Fruit fly (Drosophila melanogaster) whole organism, embryonic: ENCODE results near the gene CG34450.

Source experiments
- Aef1 ChIP-seq: fragments of 200-800 bp; sonication (Bioruptor generic); IDR thresholded peaks from 3 replicates; pipeline ENCODE4 v1.3.6; 2022; ENCODE audit warnings: missing biosample characterization, missing genetic modification characterization
- CG10209 ChIP-seq: fragments of 200-800 bp; sonication (Bioruptor generic); optimal IDR thresholded peaks from 3 replicates; lab custom pipeline; 2017; ENCODE audit warnings: missing biosample characterization, mild to moderate bottlenecking, missing genetic modification characterization, missing genetic modification reagents
- CG10543 ChIP-seq: fragments of 200-800 bp; sonication (Bioruptor generic); optimal IDR thresholded peaks from 3 replicates; lab custom pipeline; 2017; ENCODE audit warnings: missing biosample characterization, mild to moderate bottlenecking, missing genetic modification characterization, moderate library complexity
- CG11696 ChIP-seq: fragments of 200-800 bp; sonication (Bioruptor generic); IDR thresholded peaks from 2 replicates; pipeline ENCODE4 v1.3.6; 2022; ENCODE audit warnings: missing biosample characterization, missing genetic modification characterization
- CG14441 ChIP-seq: fragments of 200-800 bp; sonication (Bioruptor generic); IDR thresholded peaks from 2 replicates; pipeline ENCODE4 v1.3.6; 2022; ENCODE audit warnings: missing biosample characterization, missing genetic modification characterization
- CG14860 ChIP-seq: fragments of 200-800 bp; sonication (Bioruptor generic); IDR thresholded peaks from 3 replicates; pipeline ENCODE4 v1.3.6; 2022; ENCODE audit warnings: missing biosample characterization, missing genetic modification characterization; ENCODE audit not compliant: partially characterized antibody
- CG15601 ChIP-seq: fragments of 200-800 bp; sonication (Bioruptor generic); optimal IDR thresholded peaks from 3 replicates; lab custom pipeline; 2019; ENCODE audit warnings: missing biosample characterization, mild to moderate bottlenecking, missing genetic modification characterization, moderate library complexity
- CG16863 ChIP-seq: fragments of 200-800 bp; sonication (Bioruptor generic); optimal IDR thresholded peaks from 3 replicates; lab custom pipeline; 2016; ENCODE audit warnings: missing biosample characterization, missing genetic modification characterization
- CG17328 ChIP-seq: fragments of 200-800 bp; sonication (Bioruptor generic); IDR thresholded peaks from 2 replicates; pipeline ENCODE4 v1.3.6; 2022; ENCODE audit warnings: missing biosample characterization, missing genetic modification characterization
- CG17829 ChIP-seq: fragments of 200-800 bp; optimal IDR thresholded peaks from 2 replicates; lab custom pipeline; 2019; ENCODE audit warnings: missing biosample characterization, mild to moderate bottlenecking, missing genetic modification characterization, moderate library complexity
- CG2202 ChIP-seq: fragments of 200-800 bp; sonication (Bioruptor generic); optimal IDR thresholded peaks from 2 replicates; lab custom pipeline; 2018; ENCODE audit warnings: missing biosample characterization, mild to moderate bottlenecking, missing genetic modification characterization
- CG3407 ChIP-seq: fragments of 200-800 bp; sonication (Bioruptor generic); optimal IDR thresholded peaks from 2 replicates; lab custom pipeline; 2018; ENCODE audit warnings: missing biosample characterization, mild to moderate bottlenecking, missing genetic modification characterization
- CG4328 ChIP-seq: fragments of 200-800 bp; sonication (Bioruptor generic); optimal IDR thresholded peaks from 3 replicates; lab custom pipeline; 2017; ENCODE audit warnings: missing biosample characterization, missing genetic modification reagents, missing genetic modification characterization
- CG4360 ChIP-seq: fragments of 200-800 bp; sonication (Bioruptor generic); IDR thresholded peaks from 2 replicates; pipeline ENCODE4 v1.3.6; 2022; ENCODE audit warnings: missing biosample characterization, missing genetic modification characterization
- CG4424 ChIP-seq: fragments of 200-800 bp; sonication (Bioruptor generic); optimal IDR thresholded peaks from 3 replicates; lab custom pipeline; 2016; ENCODE audit warnings: missing biosample characterization, missing genetic modification characterization
- CG4820 ChIP-seq: fragments of 200-800 bp; sonication (Bioruptor generic); optimal IDR thresholded peaks from 3 replicates; lab custom pipeline; 2016; ENCODE audit warnings: missing biosample characterization, missing genetic modification characterization
- CG6272 ChIP-seq: fragments of 200-800 bp; sonication (Bioruptor generic); IDR thresholded peaks from 2 replicates; pipeline ENCODE4 v1.3.6; 2022; ENCODE audit warnings: missing biosample characterization, missing genetic modification characterization
- CG8478 ChIP-seq: fragments of >200 bp; optimal IDR thresholded peaks from 2 replicates; lab custom pipeline; 2018
- CG8944 ChIP-seq: fragments of 200-800 bp; sonication (Bioruptor generic); optimal IDR thresholded peaks from 3 replicates; lab custom pipeline; 2016; ENCODE audit warnings: missing biosample characterization, missing genetic modification characterization
- CG9797 ChIP-seq: fragments of 200-800 bp; sonication (Bioruptor generic); optimal IDR thresholded peaks from 3 replicates; lab custom pipeline; 2018; ENCODE audit warnings: missing biosample characterization, mild to moderate bottlenecking, missing genetic modification characterization
- Camta ChIP-seq: fragments of 200-800 bp; sonication (Bioruptor generic); optimal IDR thresholded peaks from 2 replicates; lab custom pipeline; 2016; ENCODE audit warnings: missing biosample characterization, missing genetic modification characterization
- Chrac-16 ChIP-seq: fragments of 200-800 bp; sonication (Bioruptor generic); optimal IDR thresholded peaks from 3 replicates; lab custom pipeline; 2016; ENCODE audit warnings: missing biosample characterization, missing genetic modification characterization
- CkIIα-i1 ChIP-seq: fragments of 200-800 bp; sonication (Bioruptor generic); IDR thresholded peaks from 2 replicates; pipeline ENCODE4 v1.3.6; 2022; ENCODE audit warnings: missing biosample characterization, missing genetic modification characterization
- CoRest ChIP-seq: fragments of 200-800 bp; sonication (Bioruptor generic); optimal IDR thresholded peaks from 3 replicates; lab custom pipeline; 2018; ENCODE audit warnings: missing biosample characterization, mild to moderate bottlenecking, missing genetic modification characterization, moderate library complexity
- Fer3 ChIP-seq: fragments of 200-800 bp; sonication (Bioruptor generic); optimal IDR thresholded peaks from 2 replicates; lab custom pipeline; 2018; ENCODE audit warnings: missing biosample characterization, mild to moderate bottlenecking, missing genetic modification characterization, moderate library complexity
- Gug ChIP-seq: fragments of 200-800 bp; sonication (Bioruptor generic); IDR thresholded peaks from 4 replicates; pipeline ENCODE4 v1.3.6; 2022; ENCODE audit warnings: missing biosample characterization, missing genetic modification characterization
- H15 ChIP-seq: fragments of 200-800 bp; sonication (Bioruptor generic); IDR thresholded peaks from 3 replicates; pipeline ENCODE4 v1.3.6; 2022; ENCODE audit warnings: missing biosample characterization, missing genetic modification characterization
- Lpt ChIP-seq: fragments of >200 bp; optimal IDR thresholded peaks from 2 replicates; lab custom pipeline; 2018; ENCODE audit warnings: missing biosample characterization, missing genetic modification characterization
- Med ChIP-seq: fragments of 200-800 bp; sonication (Bioruptor generic); peaks from one replicate; lab custom pipeline; 2016; ENCODE audit warnings: missing biosample characterization, missing genetic modification characterization, mild to moderate bottlenecking, inconsistent platforms, moderate library complexity
- Meics ChIP-seq: fragments of 200-800 bp; sonication (Bioruptor generic); optimal IDR thresholded peaks from 2 replicates; lab custom pipeline; 2017; ENCODE audit warnings: missing biosample characterization, mild to moderate bottlenecking, missing genetic modification characterization
- Mrtf ChIP-seq: fragments of 200-800 bp; sonication (Bioruptor generic); IDR thresholded peaks from 3 replicates; pipeline ENCODE4 v1.3.6; 2022; ENCODE audit warnings: missing biosample characterization, missing genetic modification characterization
- PHDP ChIP-seq: fragments of 200-800 bp; sonication (Bioruptor generic); optimal IDR thresholded peaks from 3 replicates; lab custom pipeline; 2018; ENCODE audit warnings: missing biosample characterization, mild to moderate bottlenecking, missing genetic modification characterization, moderate library complexity
- Side ChIP-seq: fragments of 200-800 bp; sonication (Bioruptor generic); optimal IDR thresholded peaks from 2 replicates; lab custom pipeline; 2016; ENCODE audit warnings: missing biosample characterization, missing genetic modification characterization
- Sox100B ChIP-seq: fragments of 200-800 bp; sonication (Bioruptor generic); optimal IDR thresholded peaks from 3 replicates; lab custom pipeline; 2018; ENCODE audit warnings: missing biosample characterization, mild to moderate bottlenecking, missing genetic modification characterization
- Sry-δ ChIP-seq: fragments of 200-800 bp; sonication (Bioruptor generic); optimal IDR thresholded peaks from 2 replicates; lab custom pipeline; 2016; ENCODE audit warnings: missing biosample characterization, missing genetic modification characterization
- amos ChIP-seq: fragments of 200-800 bp; sonication (Bioruptor generic); IDR thresholded peaks from 2 replicates; pipeline ENCODE4 v1.3.6; 2022; ENCODE audit warnings: missing biosample characterization, missing genetic modification characterization; ENCODE audit not compliant: partially characterized antibody
- chif ChIP-seq, 2 experiments: fragments of 200-800 bp; sonication (Bioruptor generic); optimal IDR thresholded peaks; 3 replicates each; lab custom pipeline; 2016; ENCODE audit warnings: missing biosample characterization in 2 of 2, missing genetic modification characterization in 2 of 2
- ci ChIP-seq: fragments of 200-800 bp; sonication (Bioruptor generic); IDR thresholded peaks from 3 replicates; pipeline ENCODE4 v1.3.6; 2022; ENCODE audit warnings: missing biosample characterization, missing genetic modification characterization
- dan ChIP-seq: fragments of 200-800 bp; sonication (Bioruptor generic); IDR thresholded peaks from 2 replicates; pipeline ENCODE4 v1.3.6; 2022; ENCODE audit warnings: missing biosample characterization, missing genetic modification characterization
- disco-r ChIP-seq: fragments of 200-800 bp; sonication (Bioruptor generic); optimal IDR thresholded peaks from 2 replicates; lab custom pipeline; 2016; ENCODE audit warnings: missing biosample characterization, missing genetic modification characterization
- dysf ChIP-seq: fragments of 200-800 bp; sonication (Bioruptor generic); IDR thresholded peaks from 3 replicates; pipeline ENCODE4 v1.3.6; 2022; ENCODE audit warnings: missing biosample characterization, missing genetic modification characterization
- gt ChIP-seq: fragments of 200-800 bp; sonication (Bioruptor generic); IDR thresholded peaks from 2 replicates; pipeline ENCODE4 v1.3.6; 2022; ENCODE audit warnings: missing biosample characterization, missing genetic modification characterization
- peb ChIP-seq: fragments of 200-800 bp; sonication (Bioruptor generic); IDR thresholded peaks from 2 replicates; pipeline ENCODE4 v1.3.6; 2022; ENCODE audit warnings: missing biosample characterization, missing genetic modification characterization
- stc ChIP-seq: fragments of 200-800 bp; sonication (Bioruptor generic); IDR thresholded peaks from 2 replicates; pipeline ENCODE4 v1.3.6; 2022; ENCODE audit warnings: missing biosample characterization, missing genetic modification characterization
- ttk ChIP-seq: fragments of 200-800 bp; sonication (Bioruptor generic); IDR thresholded peaks from 2 replicates; pipeline ENCODE4 v2.1.2; 2022; ENCODE audit warnings: missing biosample characterization, missing genetic modification characterization
- wdn ChIP-seq: fragments of 200-800 bp; sonication (Bioruptor generic); IDR thresholded peaks from 2 replicates; pipeline ENCODE4 v1.3.6; 2022; ENCODE audit warnings: missing biosample characterization, missing genetic modification characterization
- zen ChIP-seq: fragments of 200-800 bp; sonication (Bioruptor generic); optimal IDR thresholded peaks from 3 replicates; lab custom pipeline; 2018; ENCODE audit warnings: missing biosample characterization, mild to moderate bottlenecking, missing genetic modification characterization, moderate library complexity
- zfh1 ChIP-seq: fragments of 200-800 bp; sonication (Bioruptor generic); IDR thresholded peaks from 3 replicates; pipeline ENCODE4 v1.3.6; 2022; ENCODE audit warnings: missing biosample characterization, missing genetic modification characterization
- zfh2 ChIP-seq: fragments of 200-800 bp; sonication (Bioruptor generic); optimal IDR thresholded peaks from 2 replicates; lab custom pipeline; 2016; ENCODE audit warnings: missing biosample characterization, missing genetic modification characterization

The CG34450 gene

DNA sequence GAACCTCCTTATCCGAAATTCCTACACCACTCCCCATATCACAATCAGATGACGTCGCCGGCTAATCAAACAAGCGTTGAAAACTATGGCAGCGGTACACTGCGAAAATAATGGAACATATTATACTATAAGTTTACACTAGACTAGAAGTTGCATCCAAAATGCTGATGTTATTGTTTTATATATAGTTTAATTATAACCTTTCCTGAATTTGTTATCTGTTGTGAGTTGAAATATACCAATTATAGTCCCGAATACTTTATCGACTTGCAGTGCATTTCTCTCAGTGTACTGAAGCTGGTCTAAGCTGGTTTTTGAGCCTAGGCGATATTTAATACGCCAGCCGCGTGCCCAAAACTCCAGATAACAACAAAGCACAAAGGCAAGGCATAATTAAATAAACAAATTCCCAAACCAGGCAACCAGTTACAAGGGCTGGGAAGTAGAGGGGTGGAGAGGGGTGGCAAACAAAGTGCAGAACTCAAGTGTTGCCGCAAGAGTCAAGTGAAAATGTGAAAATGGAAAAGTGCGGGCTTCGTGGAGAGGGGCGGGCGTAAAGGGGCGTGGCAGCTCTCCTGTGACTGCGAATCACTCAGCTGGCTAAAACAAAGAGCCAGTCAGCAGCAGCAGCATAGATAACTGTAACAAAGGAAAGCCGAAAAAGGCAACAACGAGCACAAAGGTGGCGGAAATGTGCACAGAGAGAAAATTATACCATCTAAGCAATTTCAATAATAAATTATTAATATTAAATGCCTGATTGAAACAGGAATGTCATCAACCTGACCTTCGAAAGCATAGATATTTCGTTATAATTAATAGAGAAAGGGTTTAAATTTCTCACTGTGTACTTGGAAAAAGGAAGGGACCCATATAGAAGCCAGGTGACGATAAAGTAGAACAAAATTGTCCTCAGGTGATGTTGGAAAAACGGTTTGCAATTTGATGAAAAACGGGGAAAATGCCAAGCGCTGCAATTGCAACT is 22.1 kb upstream of the CG34450 start (continued):
- TF ChIP-seq H15 (peak; percentile 66), dan (no peak), Chrac-16 (GFP tag; lab: Kevin White, UChicago) (peak; percentile 66), Mrtf (GFP tag; lab: Robert Waterston, UW) (peak; percentile 64; the same call in 2 of the 3 replicates), CG15601 (tag; lab: Kevin White, UChicago) (peak; percentile 52), CG9797 (no peak), peb (GFP tag; lab: Robert Waterston, UW) (peak; percentile 35; the same call in 1 of the 2 replicates), amos (GFP tag; lab: Robert Waterston, UW) (no peak), Gug (GFP tag; lab: Robert Waterston, UW) (peak; percentile 55; the same call in 3 of the 4 replicates), CG8478 (lab: Kevin White, UChicago) (no peak), CG4360 (GFP tag; lab: Robert Waterston, UW) (peak; percentile 46), ci (GFP tag; lab: Robert Waterston, UW) (peak; percentile 86), CG10543 (GFP tag; lab: Kevin White, UChicago) (peak; percentile 70), gt (peak; percentile 21; the same call in 1 of the 2 replicates), CkIIα-i1 (0 out of 2 replicates have a peak, but pooled peaks have one; percentile 43), Side (peak; percentile 65), CG14441 (GFP tag; lab: Robert Waterston, UW) (peak; percentile 81), CG16863 (GFP tag; lab: Kevin White, UChicago) (peak; percentile 64), wdn (GFP tag; lab: Robert Waterston, UW) (peak; percentile 86), CG14860 (GFP tag; lab: Robert Waterston, UW) (no peak), CG8944 (peak; percentile 30), Sox100B (GFP tag; lab: Kevin White, UChicago) (peak; percentile 78), chif (GFP tag; optimal IDR thresholded peaks at IDR 0.05; lab: Kevin White, UChicago) (peak; percentile 60 to 64), CG2202 (no peak), CG10209 (peak; percentile 86), Meics (GFP tag; lab: Kevin White, UChicago) (peak; percentile 89), Camta (GFP tag; lab: Kevin White, UChicago) (peak; percentile 68), Sry-δ (GFP tag; lab: Kevin White, UChicago) (no peak), Lpt (GFP tag; lab: Kevin White, UChicago) (no peak), stc (GFP tag; lab: Robert Waterston, UW) (peak; percentile 81), disco-r (GFP tag; lab: Kevin White, UChicago) (peak; percentile 43), Aef1 (GFP tag; lab: Robert Waterston, UW) (peak; percentile 74; the same call in 2 of the 3 replicates), CG17829 (peak; percentile 82), zfh1 (GFP tag; lab: Robert Waterston, UW) (peak; percentile 72), CG4424 (GFP tag; lab: Kevin White, UChicago) (peak; percentile 77), CG3407 (peak; percentile 47), CoRest (tag; lab: Kevin White, UChicago) (peak; percentile 86), CG17328 (peak; percentile 76), zen (tag; lab: Kevin White, UChicago) (peak; percentile 59), ttk (peak; percentile 71), CG4820 (GFP tag; lab: Kevin White, UChicago) (peak; percentile 66), PHDP (tag; lab: Kevin White, UChicago) (peak; percentile 88), CG6272 (GFP tag; lab: Robert Waterston, UW) (peak; percentile 62), CG11696 (GFP tag; lab: Robert Waterston, UW) (peak; percentile 32; the same call in 1 of the 2 replicates), CG4328 (GFP tag; lab: Kevin White, UChicago) (peak; percentile 56), zfh2 (GFP tag; lab: Kevin White, UChicago) (peak; percentile 51), Med (GFP tag; lab: Kevin White, UChicago) (peak; percentile 96), Fer3 (tag; lab: Kevin White, UChicago) (peak; percentile 89), dysf (GFP tag; lab: Robert Waterston, UW) (peak; percentile 88)
